Fruit fly (Drosophila melanogaster) whole organism, embryonic: Measurements from ENCODE around the gene CG2059.
A peak's percentile ranks its signal among the peaks of the same experiment; 100 is the strongest.

Experiments used
- Abd-B ChIP-seq: fragments of 200-800 bp; sonication (Bioruptor generic); optimal IDR thresholded peaks from 2 replicates; lab custom pipeline; 2018; ENCODE audit warnings: missing biosample characterization, mild to moderate bottlenecking, missing genetic modification characterization, moderate library complexity
- Ada2b ChIP-seq: fragments of 200-800 bp; sonication (Bioruptor generic); IDR thresholded peaks from 2 replicates; pipeline ENCODE4 v1.3.6; 2022; ENCODE audit warnings: missing biosample characterization, missing genetic modification characterization
- Asciz ChIP-seq: fragments of 200-800 bp; sonication (Bioruptor generic); optimal IDR thresholded peaks from 2 replicates; lab custom pipeline; 2017; ENCODE audit warnings: missing biosample characterization, mild to moderate bottlenecking, missing genetic modification characterization, missing genetic modification reagents
- Awh ChIP-seq: fragments of 200-800 bp; sonication (Bioruptor generic); IDR thresholded peaks from 2 replicates; pipeline ENCODE4, ENCODE4 v1.3.6; 2022; ENCODE audit warnings: missing biosample characterization, missing genetic modification characterization
- B-H2 ChIP-seq: fragments of 200-800 bp; sonication (Bioruptor generic); optimal IDR thresholded peaks from 2 replicates; lab custom pipeline; 2018; ENCODE audit warnings: missing biosample characterization, mild to moderate bottlenecking, missing genetic modification characterization
- BtbVII ChIP-seq: fragments of 200-800 bp; sonication (Bioruptor generic); optimal IDR thresholded peaks from 3 replicates; lab custom pipeline; 2017; ENCODE audit warnings: missing biosample characterization, mild to moderate bottlenecking, missing genetic modification characterization
- CG10366 ChIP-seq: fragments of 200-800 bp; sonication (Bioruptor generic); IDR thresholded peaks from 2 replicates; pipeline ENCODE4 v1.3.6; 2022; ENCODE audit warnings: missing biosample characterization, missing genetic modification characterization
- CG10462 ChIP-seq: fragments of 200-800 bp; sonication (Bioruptor generic); optimal IDR thresholded peaks from 2 replicates; lab custom pipeline; 2016; ENCODE audit warnings: missing biosample characterization, missing genetic modification characterization
- CG10565 ChIP-seq: fragments of 200-800 bp; sonication (Bioruptor generic); optimal IDR thresholded peaks from 3 replicates; lab custom pipeline; 2016; ENCODE audit warnings: missing biosample characterization, mild to moderate bottlenecking, missing genetic modification characterization
- CG11247 ChIP-seq: fragments of 200-800 bp; sonication (Bioruptor generic); IDR thresholded peaks from 2 replicates; pipeline ENCODE4 v1.3.6; 2022; ENCODE audit warnings: missing biosample characterization, missing genetic modification characterization
- CG11398 ChIP-seq: fragments of 200-800 bp; sonication (Bioruptor generic); optimal IDR thresholded peaks from 2 replicates; lab custom pipeline; 2016; ENCODE audit warnings: missing biosample characterization, missing genetic modification characterization
- CG11456 ChIP-seq: fragments of 200-800 bp; sonication (Bioruptor generic); IDR thresholded peaks from 3 replicates; pipeline ENCODE4 v1.3.6; 2022; ENCODE audit warnings: missing biosample characterization, missing genetic modification characterization
- CG12104 ChIP-seq: fragments of 200-800 bp; sonication (Bioruptor generic); optimal IDR thresholded peaks from 3 replicates; lab custom pipeline; 2016; ENCODE audit warnings: missing biosample characterization, missing genetic modification characterization
- CG12391 ChIP-seq: fragments of 200-800 bp; sonication (Bioruptor generic); optimal IDR thresholded peaks from 3 replicates; lab custom pipeline; 2018; ENCODE audit warnings: missing biosample characterization, mild to moderate bottlenecking, missing genetic modification characterization, moderate library complexity
- CG13424 ChIP-seq: fragments of 200-800 bp; sonication (Bioruptor generic); optimal IDR thresholded peaks from 2 replicates; lab custom pipeline; 2019; ENCODE audit warnings: missing biosample characterization, mild to moderate bottlenecking, missing genetic modification characterization, moderate library complexity
- CG15011 ChIP-seq: fragments of 200-800 bp; sonication (Bioruptor generic); optimal IDR thresholded peaks from 3 replicates; lab custom pipeline; 2018; ENCODE audit warnings: missing biosample characterization, mild to moderate bottlenecking, missing genetic modification characterization
- CG17568 ChIP-seq: fragments of 200-800 bp; sonication (Bioruptor generic); optimal IDR thresholded peaks from 2 replicates; lab custom pipeline; 2018; ENCODE audit warnings: missing biosample characterization, mild to moderate bottlenecking, missing genetic modification characterization, moderate library complexity
- CG3838 ChIP-seq: fragments of 200-800 bp; sonication (Bioruptor generic); optimal IDR thresholded peaks from 3 replicates; lab custom pipeline; 2016; ENCODE audit warnings: missing biosample characterization, missing genetic modification characterization
- CG42726 ChIP-seq: fragments of 200-800 bp; sonication (Bioruptor generic); IDR thresholded peaks from 2 replicates; pipeline ENCODE4 v1.3.6; 2022; ENCODE audit warnings: missing biosample characterization, missing genetic modification characterization; ENCODE audit not compliant: partially characterized antibody
- CG4328 ChIP-seq: fragments of 200-800 bp; sonication (Bioruptor generic); optimal IDR thresholded peaks from 3 replicates; lab custom pipeline; 2017; ENCODE audit warnings: missing biosample characterization, missing genetic modification reagents, missing genetic modification characterization
- CG4404 ChIP-seq: fragments of 200-800 bp; sonication (Bioruptor generic); IDR thresholded peaks from 2 replicates; pipeline ENCODE4 v1.3.6; 2022; ENCODE audit warnings: missing biosample characterization, missing genetic modification characterization
- CG6654 ChIP-seq: fragments of 200-800 bp; sonication (Bioruptor generic); optimal IDR thresholded peaks from 2 replicates; lab custom pipeline; 2017; ENCODE audit warnings: missing biosample characterization, mild to moderate bottlenecking, missing genetic modification characterization
- CG8359 ChIP-seq: fragments of 200-800 bp; sonication (Bioruptor generic); optimal IDR thresholded peaks from 2 replicates; lab custom pipeline; 2017; ENCODE audit warnings: missing biosample characterization, mild to moderate bottlenecking, missing genetic modification characterization, borderline replicate concordance
- CG8478 ChIP-seq: fragments of >200 bp; optimal IDR thresholded peaks from 2 replicates; lab custom pipeline; 2018
- CG9437 ChIP-seq: fragments of 200-800 bp; sonication (Bioruptor generic); optimal IDR thresholded peaks from 2 replicates; lab custom pipeline; 2018; ENCODE audit warnings: missing biosample characterization, mild to moderate bottlenecking, missing genetic modification characterization
- CG9932 ChIP-seq: fragments of 200-800 bp; sonication (Bioruptor generic); IDR thresholded peaks from 2 replicates; pipeline ENCODE4 v1.3.6; 2022; ENCODE audit warnings: missing biosample characterization, missing genetic modification characterization
- CoRest ChIP-seq: fragments of 200-800 bp; sonication (Bioruptor generic); optimal IDR thresholded peaks from 3 replicates; lab custom pipeline; 2018; ENCODE audit warnings: missing biosample characterization, mild to moderate bottlenecking, missing genetic modification characterization, moderate library complexity
- Ets65A ChIP-seq: fragments of 200-800 bp; sonication (Bioruptor generic); peaks from one replicate; lab custom pipeline; 2016; ENCODE audit warnings: missing biosample characterization, missing genetic modification characterization
- GATAe ChIP-seq: fragments of 200-800 bp; sonication (Bioruptor generic); conservative IDR thresholded peaks from 2 replicates; pipeline ENCODE4 v1.3.6; 2022; ENCODE audit warnings: missing biosample characterization, missing genetic modification characterization
- HHEX ChIP-seq: fragments of 200-800 bp; sonication (Bioruptor generic); optimal IDR thresholded peaks from 3 replicates; lab custom pipeline; 2017; ENCODE audit warnings: missing biosample characterization, mild to moderate bottlenecking, missing genetic modification characterization, missing genetic modification reagents
- Hr78 ChIP-seq, 2 experiments: fragments of 200-800 bp in 1 of 2; fragments of >200 bp in 1 of 2; sonication (Bioruptor generic) in 1 of 2; optimal IDR thresholded peaks; 2 replicates each; lab custom pipeline; 2017 to 2019; ENCODE audit warnings: missing biosample characterization in 2 of 2, missing genetic modification characterization in 2 of 2, mild to moderate bottlenecking in 1 of 2, moderate library complexity in 1 of 2
- Lpt ChIP-seq: fragments of >200 bp; optimal IDR thresholded peaks from 2 replicates; lab custom pipeline; 2018; ENCODE audit warnings: missing biosample characterization, missing genetic modification characterization
- Mad ChIP-seq: fragments of 200-800 bp; sonication (Bioruptor generic); optimal IDR thresholded peaks from 2 replicates; lab custom pipeline; 2016; ENCODE audit warnings: missing biosample characterization, missing genetic modification characterization
- Myb ChIP-seq: fragments of 200-800 bp; sonication (Bioruptor generic); optimal IDR thresholded peaks from 2 replicates; lab custom pipeline; 2016; ENCODE audit warnings: missing biosample characterization, missing genetic modification characterization
- Nf-YB ChIP-seq: fragments of 200-800 bp; sonication (Bioruptor generic); optimal IDR thresholded peaks from 3 replicates; lab custom pipeline; 2019; ENCODE audit warnings: missing biosample characterization, mild to moderate bottlenecking, missing genetic modification characterization, moderate library complexity
- bab2 ChIP-seq: fragments of 200-800 bp; sonication (Bioruptor generic); optimal IDR thresholded peaks from 2 replicates; lab custom pipeline; 2016; ENCODE audit warnings: missing biosample characterization, missing genetic modification characterization
- chn ChIP-seq: fragments of 200-800 bp; sonication (Bioruptor generic); optimal IDR thresholded peaks from 2 replicates; lab custom pipeline; 2016; ENCODE audit warnings: missing biosample characterization, missing genetic modification characterization
- cwo ChIP-seq: fragments of 200-800 bp; sonication (Bioruptor generic); optimal IDR thresholded peaks from 3 replicates; lab custom pipeline; 2017; ENCODE audit warnings: missing biosample characterization, missing genetic modification characterization, mild to moderate bottlenecking, moderate library complexity, missing genetic modification reagents
- dati ChIP-seq: fragments of 200-800 bp; sonication (Bioruptor generic); IDR thresholded peaks from 2 replicates; pipeline ENCODE4 v1.3.6; 2022; ENCODE audit warnings: missing biosample characterization, missing genetic modification characterization
- eve ChIP-seq, 2 experiments: fragments of >200 bp; optimal IDR thresholded peaks; 2 replicates each; lab custom pipeline; 2017; ENCODE audit warnings: missing biosample characterization in 2 of 2, missing genetic modification characterization in 2 of 2
- fd96Cb ChIP-seq: fragments of 200-800 bp; sonication (Bioruptor generic); optimal IDR thresholded peaks from 2 replicates; lab custom pipeline; 2018; ENCODE audit warnings: missing biosample characterization, mild to moderate bottlenecking, missing genetic modification characterization, moderate library complexity
- gem ChIP-seq: fragments of 200-800 bp; sonication (Bioruptor generic); optimal IDR thresholded peaks from 2 replicates; lab custom pipeline; 2019; ENCODE audit warnings: missing biosample characterization, mild to moderate bottlenecking, missing genetic modification characterization, moderate library complexity
- inv ChIP-seq: fragments of 200-800 bp; sonication (Bioruptor generic); IDR thresholded peaks from 2 replicates; pipeline ENCODE4 v1.3.6; 2022; ENCODE audit warnings: missing biosample characterization, missing genetic modification characterization; ENCODE audit not compliant: partially characterized antibody
- oc ChIP-seq: fragments of 200-800 bp; sonication (Bioruptor generic); optimal IDR thresholded peaks from 2 replicates; lab custom pipeline; 2018; ENCODE audit warnings: missing biosample characterization, mild to moderate bottlenecking, missing genetic modification characterization, moderate library complexity
- pb ChIP-seq: fragments of 200-800 bp; sonication (Bioruptor generic); optimal IDR thresholded peaks from 3 replicates; lab custom pipeline; 2016; ENCODE audit warnings: missing biosample characterization, missing genetic modification characterization
- pita ChIP-seq: fragments of 200-800 bp; sonication (Bioruptor generic); optimal IDR thresholded peaks from 2 replicates; lab custom pipeline; 2017; ENCODE audit warnings: missing biosample characterization, mild to moderate bottlenecking, missing genetic modification characterization
- sens ChIP-seq: fragments of 200-800 bp; sonication (Bioruptor generic); peaks from one replicate; lab custom pipeline; 2016; ENCODE audit warnings: missing biosample characterization, missing genetic modification characterization
- sna ChIP-seq: fragments of 200-800 bp; sonication (Bioruptor generic); IDR thresholded peaks from 2 replicates; pipeline ENCODE4 v1.3.6; 2022; ENCODE audit warnings: missing biosample characterization, missing genetic modification characterization; ENCODE audit not compliant: partially characterized antibody
- sob ChIP-seq: fragments of 200-800 bp; sonication (Bioruptor generic); IDR thresholded peaks from 2 replicates; pipeline ENCODE4 v1.3.6; 2022; ENCODE audit warnings: missing biosample characterization, missing genetic modification characterization
- tap ChIP-seq: fragments of 200-800 bp; optimal IDR thresholded peaks from 3 replicates; lab custom pipeline; 2019; ENCODE audit warnings: missing biosample characterization, mild to moderate bottlenecking, missing genetic modification characterization, moderate library complexity
- unc-4 ChIP-seq: fragments of 200-800 bp; sonication (Bioruptor generic); IDR thresholded peaks from 2 replicates; pipeline ENCODE4 v1.3.6; 2022; ENCODE audit warnings: missing biosample characterization, missing genetic modification characterization; ENCODE audit not compliant: partially characterized antibody

CG2059 gene

DNA sequence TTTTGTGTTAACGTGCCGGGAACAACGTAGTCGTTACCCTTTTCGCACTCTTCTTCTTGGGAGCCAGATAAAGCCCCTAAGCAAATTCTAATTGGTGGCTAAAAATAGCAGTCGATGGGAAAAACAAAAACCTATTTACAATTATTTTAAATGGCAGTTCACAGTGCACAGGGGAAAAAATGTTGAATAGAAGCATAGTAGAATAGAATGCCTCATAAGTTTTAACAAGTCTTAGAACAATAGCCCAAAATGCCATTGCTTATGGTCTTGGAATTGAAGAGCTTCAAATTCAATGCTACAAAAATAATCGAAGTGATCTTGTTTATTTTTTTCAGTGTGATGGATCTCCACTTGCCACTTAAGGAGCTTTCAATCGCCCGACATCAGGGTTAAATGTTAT is 46.3 kb downstream of the CG2059 start (continued):
- TF ChIP-seq CG10366 (GFP tag; lab: Robert Waterston, UW) (peak; percentile 41; the same call in 1 of the 2 replicates), CG4328 (GFP tag; lab: Kevin White, UChicago) (no peak), unc-4 (GFP tag; lab: Robert Waterston, UW) (no peak), CG8359 (GFP tag; lab: Kevin White, UChicago) (peak; percentile 14), chn (peak; percentile 66), oc (tag; lab: Kevin White, UChicago) (peak; percentile 21), CG11247 (GFP tag; lab: Robert Waterston, UW) (peak; percentile 63), Mad (GFP tag; lab: Kevin White, UChicago) (peak; percentile 42), dati (no peak), Hr78 (GFP tag; optimal IDR thresholded peaks at IDR 0.05; lab: Kevin White, UChicago) (no peak), Awh (GFP tag; lab: Robert Waterston, UW) (no peak), HHEX (GFP tag; lab: Kevin White, UChicago) (peak; percentile 67), CG8478 (lab: Kevin White, UChicago) (no peak), CG9932 (GFP tag; lab: Robert Waterston, UW) (peak; percentile 82), B-H2 (peak; percentile 26), CG42726 (GFP tag; lab: Robert Waterston, UW) (no peak), GATAe (GFP tag; lab: Robert Waterston, UW) (peak; percentile 23; the same call in 1 of the 2 replicates), CoRest (tag; lab: Kevin White, UChicago) (peak; percentile 52), pita (no peak), CG4404 (no peak), CG12104 (GFP tag; lab: Kevin White, UChicago) (peak; percentile 45), tap (tag; lab: Kevin White, UChicago) (peak; percentile 9), CG15011 (GFP tag; lab: Kevin White, UChicago) (peak; percentile 21), Lpt (no peak), Ada2b (GFP tag; lab: Robert Waterston, UW) (peak; percentile 73), CG13424 (tag; lab: Kevin White, UChicago) (peak; percentile 62), CG10462 (GFP tag; lab: Kevin White, UChicago) (peak; percentile 17), fd96Cb (tag; lab: Kevin White, UChicago) (peak; percentile 12), BtbVII (GFP tag; lab: Kevin White, UChicago) (peak; percentile 63), CG9437 (GFP tag; lab: Kevin White, UChicago) (peak; percentile 54), Ets65A (GFP tag; lab: Kevin White, UChicago) (peak; percentile 93), Abd-B (GFP tag; lab: Kevin White, UChicago) (peak; percentile 35), CG6654 (no peak), CG11456 (GFP tag; lab: Robert Waterston, UW) (peak; percentile 72; the same call in 1 of the 3 replicates), pb (peak; percentile 50), CG17568 (GFP tag; lab: Kevin White, UChicago) (peak; percentile 17), gem (tag; lab: Kevin White, UChicago) (peak; percentile 76), sna (GFP tag; lab: Robert Waterston, UW) (no peak), sens (GFP tag; lab: Kevin White, UChicago) (peak; percentile 71), Nf-YB (GFP tag; lab: Kevin White, UChicago) (peak; percentile 62), eve (GFP tag; optimal IDR thresholded peaks at IDR 0.05; lab: Kevin White, UChicago) (peak in 1 of 2 experiments; percentile 63), cwo (GFP tag; lab: Kevin White, UChicago) (peak; percentile 75), inv (GFP tag; lab: Robert Waterston, UW) (no peak), CG12391 (tag; lab: Kevin White, UChicago) (peak; percentile 54), CG3838 (GFP tag; lab: Kevin White, UChicago) (peak; percentile 7), CG10565 (GFP tag; lab: Kevin White, UChicago) (no peak), Myb (peak; percentile 54), Asciz (GFP tag; lab: Kevin White, UChicago) (no peak), bab2 (GFP tag; lab: Kevin White, UChicago) (peak; percentile 73), sob (peak; percentile 62), CG11398 (GFP tag; lab: Kevin White, UChicago) (peak; percentile 51)
